Fruit fly (Drosophila melanogaster) whole organism, prepupa: ENCODE measurements around the gene CG42540.

Source experiments
- Blimp-1 ChIP-seq: fragments of 200-800 bp; sonication (Bioruptor generic); optimal IDR thresholded peaks from 3 replicates; lab custom pipeline; 2017; ENCODE audit warnings: missing biosample characterization, missing genetic modification characterization, mild to moderate bottlenecking, moderate library complexity, missing genetic modification reagents
- CG10631 ChIP-seq: fragments of 200-800 bp; sonication (Bioruptor generic); optimal IDR thresholded peaks from 2 replicates; lab custom pipeline; 2016; ENCODE audit warnings: missing biosample characterization, missing genetic modification characterization
- CG10669 ChIP-seq: fragments of 200-800 bp; sonication (Bioruptor generic); optimal IDR thresholded peaks from 3 replicates; lab custom pipeline; 2018; ENCODE audit warnings: missing biosample characterization, mild to moderate bottlenecking, missing genetic modification characterization, moderate library complexity
- CG11294 ChIP-seq: fragments of 200-800 bp; sonication (Bioruptor generic); IDR thresholded peaks from 2 replicates; pipeline ENCODE4 v1.3.6; 2022; ENCODE audit warnings: missing biosample characterization, missing genetic modification characterization
- CG11902 ChIP-seq: fragments of 200-800 bp; sonication (Bioruptor generic); optimal IDR thresholded peaks from 3 replicates; lab custom pipeline; 2016; ENCODE audit warnings: missing biosample characterization, missing genetic modification characterization
- CG15336 ChIP-seq: fragments of 200-800 bp; sonication (Bioruptor generic); IDR thresholded peaks from 2 replicates; pipeline ENCODE4 v1.3.6; 2022; ENCODE audit warnings: missing biosample characterization, missing genetic modification characterization
- CG1621 ChIP-seq: fragments of 200-800 bp; sonication (Bioruptor generic); optimal IDR thresholded peaks from 3 replicates; lab custom pipeline; 2018; ENCODE audit warnings: missing biosample characterization, mild to moderate bottlenecking, missing genetic modification characterization
- CG16779 ChIP-seq: fragments of 200-800 bp; sonication (Bioruptor generic); optimal IDR thresholded peaks from 3 replicates; lab custom pipeline; 2017; ENCODE audit warnings: missing biosample characterization, mild to moderate bottlenecking, missing genetic modification characterization
- CG3032 ChIP-seq: fragments of 200-800 bp; optimal IDR thresholded peaks from 2 replicates; lab custom pipeline; 2019; ENCODE audit warnings: missing biosample characterization, mild to moderate bottlenecking, missing genetic modification characterization, moderate library complexity
- CG31627 ChIP-seq: fragments of 200-800 bp; sonication (Bioruptor generic); optimal IDR thresholded peaks from 3 replicates; lab custom pipeline; 2016; ENCODE audit warnings: missing biosample characterization, missing genetic modification characterization
- CG32006 ChIP-seq: fragments of 200-800 bp; sonication (Bioruptor generic); optimal IDR thresholded peaks from 3 replicates; lab custom pipeline; 2017; ENCODE audit warnings: missing biosample characterization, mild to moderate bottlenecking, missing genetic modification characterization
- CG34406 ChIP-seq: fragments of 200-800 bp; sonication (Bioruptor generic); optimal IDR thresholded peaks from 3 replicates; lab custom pipeline; 2016; ENCODE audit warnings: missing biosample characterization, missing genetic modification characterization
- CG3919 ChIP-seq: fragments of 200-800 bp; sonication (Bioruptor generic); optimal IDR thresholded peaks from 3 replicates; lab custom pipeline; 2016; ENCODE audit warnings: missing biosample characterization, missing genetic modification characterization
- CG4318 ChIP-seq: fragments of 200-800 bp; sonication (Bioruptor generic); optimal IDR thresholded peaks from 3 replicates; lab custom pipeline; 2017; ENCODE audit warnings: missing biosample characterization, mild to moderate bottlenecking, missing genetic modification characterization
- CG6163 ChIP-seq: fragments of 200-800 bp; sonication (Bioruptor generic); IDR thresholded peaks from 3 replicates; pipeline ENCODE4 v1.3.6; 2022; ENCODE audit warnings: missing biosample characterization, missing genetic modification characterization
- CG6276 ChIP-seq: fragments of 200-800 bp; sonication (Bioruptor generic); optimal IDR thresholded peaks from 2 replicates; lab custom pipeline; 2017; ENCODE audit warnings: missing biosample characterization, mild to moderate bottlenecking, missing genetic modification characterization
- CG6792 ChIP-seq: fragments of 200-800 bp; sonication (Bioruptor generic); optimal IDR thresholded peaks from 3 replicates; lab custom pipeline; 2016; ENCODE audit warnings: missing biosample characterization, missing genetic modification characterization
- CG6854 ChIP-seq: fragments of 200-800 bp; sonication (Bioruptor generic); optimal IDR thresholded peaks from 2 replicates; lab custom pipeline; 2017; ENCODE audit warnings: missing biosample characterization, mild to moderate bottlenecking, missing genetic modification characterization
- CG7368 ChIP-seq: fragments of 200-800 bp; sonication (Bioruptor generic); optimal IDR thresholded peaks from 3 replicates; lab custom pipeline; 2016; ENCODE audit warnings: missing biosample characterization, missing genetic modification characterization
- CG8319 ChIP-seq: fragments of 200-800 bp; sonication (Bioruptor generic); optimal IDR thresholded peaks from 3 replicates; lab custom pipeline; 2016; ENCODE audit warnings: missing biosample characterization, missing genetic modification characterization
- CG8632 ChIP-seq: fragments of 200-800 bp; sonication (Bioruptor generic); optimal IDR thresholded peaks from 3 replicates; lab custom pipeline; 2016; ENCODE audit warnings: missing biosample characterization, missing genetic modification characterization
- Eip75B ChIP-seq: fragments of 200-800 bp; sonication (Bioruptor generic); optimal IDR thresholded peaks from 3 replicates; lab custom pipeline; 2016; ENCODE audit warnings: missing biosample characterization, missing genetic modification characterization
- Eip93F ChIP-seq: fragments of 200-800 bp; sonication (Bioruptor generic); optimal IDR thresholded peaks from 2 replicates; lab custom pipeline; 2016; ENCODE audit warnings: missing biosample characterization, mild to moderate bottlenecking, missing genetic modification characterization
- Ets21C ChIP-seq: fragments of 200-800 bp; sonication (Bioruptor generic); optimal IDR thresholded peaks from 3 replicates; lab custom pipeline; 2016; ENCODE audit warnings: missing biosample characterization, missing genetic modification characterization
- Ets96B ChIP-seq: fragments of 200-800 bp; optimal IDR thresholded peaks from 2 replicates; lab custom pipeline; 2019; ENCODE audit warnings: missing biosample characterization, mild to moderate bottlenecking, missing genetic modification characterization, moderate library complexity
- Gug ChIP-seq: fragments of 200-800 bp; sonication (Bioruptor generic); IDR thresholded peaks from 2 replicates; pipeline ENCODE4 v1.3.6; 2022; ENCODE audit warnings: missing biosample characterization, missing genetic modification characterization
- Hr38 ChIP-seq: sonication (Bioruptor generic); optimal IDR thresholded peaks from 2 replicates; lab custom pipeline; 2016; ENCODE audit warnings: missing biosample characterization, missing genetic modification characterization
- Hr39 ChIP-seq: fragments of 200-800 bp; sonication (Bioruptor generic); optimal IDR thresholded peaks from 2 replicates; lab custom pipeline; 2016; ENCODE audit warnings: missing biosample characterization, missing genetic modification characterization
- Hr4 ChIP-seq: fragments of 200-800 bp; sonication (Bioruptor generic); optimal IDR thresholded peaks from 3 replicates; lab custom pipeline; 2016; ENCODE audit warnings: missing biosample characterization, missing genetic modification characterization
- Lpt ChIP-seq: fragments of 200-800 bp; sonication (Bioruptor generic); optimal IDR thresholded peaks from 3 replicates; lab custom pipeline; 2016; ENCODE audit warnings: missing biosample characterization, missing genetic modification characterization
- OdsH ChIP-seq: fragments of 200-800 bp; sonication (Bioruptor generic); optimal IDR thresholded peaks from 3 replicates; lab custom pipeline; 2016; ENCODE audit warnings: missing biosample characterization, missing genetic modification characterization
- Sox14 ChIP-seq: fragments of 200-800 bp; sonication (Bioruptor generic); optimal IDR thresholded peaks from 3 replicates; lab custom pipeline; 2016; ENCODE audit warnings: missing biosample characterization, missing genetic modification characterization
- Sox15 ChIP-seq: fragments of 200-800 bp; sonication (Bioruptor generic); optimal IDR thresholded peaks from 3 replicates; lab custom pipeline; 2016; ENCODE audit warnings: missing biosample characterization, missing genetic modification characterization
- achi ChIP-seq: fragments of 200-800 bp; sonication (Bioruptor generic); optimal IDR thresholded peaks from 3 replicates; lab custom pipeline; 2016; ENCODE audit warnings: missing biosample characterization, missing genetic modification characterization
- dac ChIP-seq: fragments of 200-800 bp; sonication (Bioruptor generic); optimal IDR thresholded peaks from 2 replicates; lab custom pipeline; 2017; ENCODE audit warnings: missing biosample characterization, mild to moderate bottlenecking, missing genetic modification characterization
- dsx ChIP-seq: fragments of 200-800 bp; optimal IDR thresholded peaks from 3 replicates; lab custom pipeline; 2019; ENCODE audit warnings: missing biosample characterization, mild to moderate bottlenecking, missing genetic modification characterization, moderate library complexity; ENCODE audit not compliant: poor library complexity, severe bottlenecking
- eg ChIP-seq: fragments of 200-800 bp; sonication (Bioruptor generic); IDR thresholded peaks from 3 replicates; pipeline ENCODE4 v1.3.6; 2022; ENCODE audit warnings: missing biosample characterization, missing genetic modification characterization
- esn ChIP-seq: fragments of 200-800 bp; sonication (Bioruptor generic); optimal IDR thresholded peaks from 2 replicates; lab custom pipeline; 2016; ENCODE audit warnings: missing biosample characterization, mild to moderate bottlenecking, missing genetic modification characterization, moderate library complexity
- fkh ChIP-seq: fragments of 200-800 bp; sonication (Bioruptor generic); optimal IDR thresholded peaks from 3 replicates; lab custom pipeline; 2017; ENCODE audit warnings: missing biosample characterization, mild to moderate bottlenecking, missing genetic modification characterization, moderate library complexity
- lz ChIP-seq: fragments of 200-800 bp; sonication (Bioruptor generic); optimal IDR thresholded peaks from 3 replicates; lab custom pipeline; 2016; ENCODE audit warnings: missing biosample characterization, missing genetic modification characterization
- net ChIP-seq: fragments of 200-800 bp; sonication (Bioruptor generic); optimal IDR thresholded peaks from 3 replicates; lab custom pipeline; 2016; ENCODE audit warnings: missing biosample characterization, missing genetic modification characterization
- spab ChIP-seq: fragments of 200-800 bp; sonication (Bioruptor generic); optimal IDR thresholded peaks from 2 replicates; lab custom pipeline; 2017; ENCODE audit warnings: missing biosample characterization, mild to moderate bottlenecking, missing genetic modification characterization, missing genetic modification reagents
- ss ChIP-seq, 2 experiments: fragments of 200-800 bp; sonication (Bioruptor generic); optimal IDR thresholded peaks; 2 replicates in 1 of 2; 3 replicates in 1 of 2; lab custom pipeline; 2017 to 2018; ENCODE audit warnings: mild to moderate bottlenecking in 2 of 2, missing biosample characterization in 2 of 2, missing genetic modification characterization in 2 of 2, moderate library complexity in 1 of 2
- svp ChIP-seq: fragments of 200-800 bp; sonication (Bioruptor generic); peaks from one replicate; lab custom pipeline; 2016; ENCODE audit warnings: missing biosample characterization, missing genetic modification characterization
- topi ChIP-seq: fragments of 200-800 bp; sonication (Bioruptor generic); optimal IDR thresholded peaks from 3 replicates; lab custom pipeline; 2016; ENCODE audit warnings: missing biosample characterization, missing genetic modification characterization

Gene CG42540

DNA sequence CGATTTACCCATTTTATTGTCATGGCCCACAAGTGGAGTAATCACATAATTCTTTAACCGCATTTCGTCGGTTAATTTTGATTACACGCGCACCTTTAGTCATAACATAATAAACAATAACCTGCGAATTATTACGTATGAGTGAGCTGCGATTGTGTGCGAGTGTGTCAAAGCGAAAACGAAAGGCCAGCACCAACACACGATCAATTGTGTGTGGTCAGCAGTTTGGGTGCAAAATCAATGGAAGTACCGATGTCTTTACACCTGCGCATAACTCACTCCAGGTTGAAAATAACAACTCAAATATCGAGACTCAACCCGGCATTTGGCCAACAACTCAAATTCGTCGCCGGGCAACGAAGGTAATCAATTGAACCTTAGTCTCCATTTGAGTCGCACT, 21.4 kb upstream of the CG42540 start:
- TF ChIP-seq Hr4 (GFP tag; lab: Kevin White, UChicago) (no peak), Blimp-1 (GFP tag; lab: Kevin White, UChicago) (peak; percentile 51)

DNA sequence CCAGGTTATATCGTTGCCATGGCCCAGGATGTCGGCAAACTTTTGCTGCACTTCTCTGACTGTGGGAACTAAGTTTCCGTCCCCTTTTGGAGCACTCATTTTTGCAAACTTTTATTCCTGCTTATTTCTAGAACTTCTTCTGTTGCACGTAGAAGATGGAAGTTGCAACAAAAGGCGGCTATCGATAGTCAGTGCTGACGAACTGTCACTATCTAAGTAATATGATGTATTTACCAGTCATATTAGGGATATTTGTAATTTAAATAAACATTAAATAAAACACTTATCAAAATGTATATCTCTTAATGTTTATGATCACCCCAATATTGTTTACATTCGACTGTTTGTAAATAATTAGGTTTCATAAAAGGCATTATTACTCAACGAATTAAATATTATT, 14.8 kb upstream of the CG42540 start, which contains the start of gene CG32243:
CG32243 (minus strand) TSS at position 175 of the 400 bp plus-strand sequence.
- TF ChIP-seq achi (GFP tag; lab: Kevin White, UChicago): peak; percentile 72
- no peak for TF ChIP-seq spab (GFP tag; lab: Kevin White, UChicago)

DNA sequence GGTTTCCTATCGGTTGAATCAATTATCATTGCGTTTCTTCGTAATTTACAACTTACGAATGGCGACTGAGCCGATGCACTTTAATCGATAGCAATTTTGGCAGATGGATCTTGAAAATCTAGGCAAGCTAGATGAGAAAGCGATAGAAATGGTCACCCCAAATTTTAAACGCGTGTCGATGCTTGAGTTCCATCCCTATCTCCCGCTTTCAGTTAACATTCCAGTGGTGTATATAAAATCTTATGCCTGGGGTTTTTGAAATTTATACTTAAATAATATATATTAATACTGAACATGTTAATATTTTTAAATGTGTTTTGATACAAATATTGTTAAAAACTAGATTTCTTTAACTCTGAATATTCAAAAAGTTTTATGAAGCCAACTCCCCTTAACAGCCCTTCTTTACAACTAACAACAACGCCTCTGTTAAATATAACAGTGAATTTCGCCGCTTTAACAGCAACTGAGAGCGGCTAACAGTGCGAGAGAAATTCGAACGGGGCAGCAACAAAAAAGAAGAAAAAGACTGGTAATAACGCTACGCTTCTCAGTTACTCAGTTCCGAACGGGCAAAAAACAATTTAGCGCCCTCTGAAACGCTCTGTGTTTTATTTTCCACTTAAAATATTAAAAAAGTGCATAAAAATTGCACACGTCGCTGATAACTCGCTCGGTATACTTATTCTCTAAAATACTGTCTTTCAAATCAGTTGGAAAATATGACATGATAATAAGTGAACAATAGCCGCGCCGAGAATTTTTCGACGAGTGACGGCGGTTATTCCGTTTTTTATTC, 14.1 kb upstream of the CG42540 start, which contains the start of gene CG11357:
CG11357 (plus strand) TSS at position 479 of the 799 bp plus-strand sequence.
- TF ChIP-seq Ets21C (GFP tag; lab: Kevin White, UChicago) (peak; percentile 88), CG6163 (GFP tag; lab: Robert Waterston, UW) (peak; percentile 99), CG11294 (peak; percentile 98), Eip93F (GFP tag; lab: Kevin White, UChicago) (peak; percentile 97), esn (GFP tag; lab: Kevin White, UChicago) (peak; percentile 98), Lpt (peak; percentile 98), spab (GFP tag; lab: Kevin White, UChicago) (peak; percentile 96), CG8632 (GFP tag; lab: Kevin White, UChicago) (peak; percentile 99), CG3919 (GFP tag; lab: Kevin White, UChicago) (peak; percentile 97), CG6276 (GFP tag; lab: Kevin White, UChicago) (peak; percentile 98), net (GFP tag; lab: Kevin White, UChicago) (peak; percentile 99), Sox14 (GFP tag; lab: Kevin White, UChicago) (peak; percentile 95), CG6854 (peak; percentile 95), CG32006 (GFP tag; lab: Kevin White, UChicago) (peak; percentile 98), CG7368 (GFP tag; lab: Kevin White, UChicago) (peak; percentile 94), CG3032 (tag; lab: Kevin White, UChicago) (peak; percentile 99), Gug (GFP tag; lab: Robert Waterston, UW) (peak; percentile 98), OdsH (peak; percentile 99), achi (GFP tag; lab: Kevin White, UChicago) (peak; percentile 98), topi (peak; percentile 95), Hr4 (GFP tag; lab: Kevin White, UChicago) (peak; percentile 97), CG31627 (GFP tag; lab: Kevin White, UChicago) (peak; percentile 91), Eip75B (GFP tag; lab: Kevin White, UChicago) (peak; percentile 94), CG10631 (GFP tag; lab: Kevin White, UChicago) (peak; percentile 98), eg (GFP tag; lab: Robert Waterston, UW) (peak; percentile 99), CG16779 (tag; lab: Kevin White, UChicago) (peak; percentile 99), CG8319 (peak; percentile 91), CG4318 (GFP tag; lab: Kevin White, UChicago) (peak; percentile 93), Hr39 (peak; percentile 89), CG11902 (GFP tag; lab: Kevin White, UChicago) (peak; percentile 93), CG6792 (GFP tag; lab: Kevin White, UChicago) (peak; percentile 98), CG15336 (peak; percentile 99), Sox15 (GFP tag; lab: Kevin White, UChicago) (peak; percentile 94), svp (peak; percentile 97), lz (GFP tag; lab: Kevin White, UChicago) (peak; percentile 95), dsx (GFP tag; lab: Kevin White, UChicago) (peak; percentile 99), Ets96B (tag; lab: Kevin White, UChicago) (peak; percentile 99), fkh (GFP tag; lab: Kevin White, UChicago) (peak; percentile 81), ss (GFP tag; optimal IDR thresholded peaks at IDR 0.05; lab: Kevin White, UChicago) (peak; percentile 98), CG10669 (GFP tag; lab: Kevin White, UChicago) (peak; percentile 98), CG34406 (GFP tag; lab: Kevin White, UChicago) (peak; percentile 99), CG1621 (tag; lab: Kevin White, UChicago) (peak; percentile 95), dac (peak; percentile 90), Hr38 (no peak)
